Fruit fly (Drosophila melanogaster) whole organism, wandering third instar larva: ENCODE results near the gene CG33178.

ENCODE experiments used
- Mio ChIP-seq: sonication (Bioruptor generic); optimal IDR thresholded peaks from 2 replicates; lab custom pipeline; 2016; ENCODE audit warnings: missing biosample characterization, missing genetic modification characterization
- lola ChIP-seq: fragments of >200 bp; optimal IDR thresholded peaks from 2 replicates; lab custom pipeline; 2017; ENCODE audit warnings: missing biosample characterization, missing genetic modification characterization
- pan ChIP-seq: fragments of >200 bp; optimal IDR thresholded peaks from 2 replicates; lab custom pipeline; 2017

dm6 chrX:15066374-15067057, 16.1 kb upstream of the CG33178 start, which contains the start of the genes opm and dob:
- TF ChIP-seq pan (lab: Kevin White, UChicago) (no peak), Mio (no peak), lola (GFP tag; lab: Kevin White, UChicago) (no peak)
